Worm (Caenorhabditis elegans) whole organism, L2 larva: ENCODE results near the gene nasp-2.

Source experiments
- nhr-12 ChIP-seq: fragments of 150-350 bp; optimal IDR thresholded peaks from 2 replicates; lab custom pipeline; 2014; ENCODE audit warnings: missing biosample characterization, missing genetic modification characterization
- ztf-4 ChIP-seq: fragments of 150-350 bp; optimal IDR thresholded peaks from 2 replicates; lab custom pipeline; 2014; ENCODE audit warnings: missing biosample characterization, missing genetic modification characterization

ce11 chrV:13357652-13358281 is 45.7 kb upstream of the nasp-2 start, which contains the start of gene F32H5.1:
- TF ChIP-seq ztf-4 (tag; lab: Kevin White, UChicago) (no peak), nhr-12 (tag; lab: Kevin White, UChicago) (no peak)
